Worm (Caenorhabditis elegans) whole organism, L4/young adult: ENCODE results near the gene srt-64.

Experiments used
- W03F9.2 ChIP-seq: fragments of 150-350 bp; optimal IDR thresholded peaks from 2 replicates; lab custom pipeline; 2014; ENCODE audit warnings: missing biosample characterization, missing genetic modification characterization
- dao-5 ChIP-seq: sonication (generic microtip); optimal IDR thresholded peaks from 2 replicates; lab custom pipeline; 2016; ENCODE audit warnings: missing genotype, missing genetic modification characterization, moderate library complexity, missing compliant biosample characterization
- him-1 ChIP-seq: sonication (generic microtip); optimal IDR thresholded peaks from 2 replicates; lab custom pipeline; 2016; ENCODE audit warnings: missing genotype, missing genetic modification reagents, missing genetic modification characterization, missing compliant biosample characterization

DNA sequence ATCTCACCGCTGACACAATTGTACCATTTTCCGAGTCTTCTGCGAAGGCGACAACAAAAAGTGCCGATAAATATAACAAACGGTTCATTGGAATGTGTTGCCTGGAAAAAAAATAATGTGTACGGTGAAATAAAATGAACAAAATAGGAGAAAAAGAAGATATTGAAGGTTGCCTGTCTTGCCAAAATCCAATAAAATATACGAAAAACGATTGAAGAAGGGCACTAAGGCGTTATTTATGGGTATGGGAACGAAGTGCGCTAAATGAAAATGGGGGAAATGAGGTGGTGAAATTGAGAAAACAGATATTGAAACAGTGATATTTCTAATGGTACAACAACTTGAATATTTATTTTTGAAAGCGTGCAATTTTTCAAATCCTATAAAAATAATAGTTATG, 28.8 kb upstream of the srt-64 start, which contains the start of gene Y47A7.2:
- TF ChIP-seq him-1 (tag; lab: Kevin White, UChicago) (no peak), dao-5 (no peak), W03F9.2 (no peak)
